Worm (Caenorhabditis elegans): ENCODE results near the gene C15B12.1.

DNA sequence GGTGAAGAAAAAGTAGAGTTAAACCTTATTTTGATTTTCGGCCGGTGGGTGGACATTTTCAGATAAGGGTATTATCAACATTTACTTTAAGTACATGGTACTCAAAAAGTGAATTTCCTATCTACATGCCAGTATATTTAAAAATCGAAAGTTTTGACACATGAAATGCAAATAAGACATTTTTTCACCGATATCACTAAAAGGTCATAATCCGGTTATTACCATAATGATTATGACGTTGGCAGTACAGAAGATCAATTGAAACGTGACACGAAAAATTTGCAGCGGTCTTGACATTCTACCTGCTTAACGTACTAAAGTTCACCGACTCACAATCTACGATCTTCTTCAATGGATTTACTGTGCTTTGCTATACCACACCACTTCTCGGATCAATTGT is 18.6 kb upstream of the C15B12.1 start:
- TF ChIP-seq nhr-179 (tag; optimal IDR thresholded peaks at IDR 0.05) (no peak), rcor-1 (GFP tag; IDR thresholded peaks at IDR 0.05) (no peak), die-1 (tag; optimal IDR thresholded peaks at IDR 0.05) (no peak), ztf-25 (GFP tag; IDR thresholded peaks at IDR 0.05) (no peak), unc-130 (GFP tag; optimal IDR thresholded peaks at IDR 0.05) (no peak), lin-40 (tag; optimal IDR thresholded peaks at IDR 0.05) (no peak), ceh-79 (tag; optimal IDR thresholded peaks at IDR 0.05) (no peak), him-1 (tag; optimal IDR thresholded peaks at IDR 0.05) (no peak), nfyb-1 (GFP tag; IDR thresholded peaks at IDR 0.05) (no peak), ztf-28 (GFP tag; IDR thresholded peaks at IDR 0.05) (no peak), pha-4 (tag; optimal IDR thresholded peaks at IDR 0.05) (no peak), bed-2 (GFP tag; IDR thresholded peaks at IDR 0.05) (no peak), nhr-90 (tag; optimal IDR thresholded peaks at IDR 0.05) (no peak), somi-1 (GFP tag; optimal IDR thresholded peaks at IDR 0.05) (no peak)

Data from whole organism, young adult.